Fruit fly (Drosophila melanogaster): ENCODE data around the gene CG15443.

Gene CG15443

dm6 chr2L:4416903-4417302 lies 46.3 kb downstream of the CG15443 start (continued):
- TF ChIP-seq CG9139 (GFP tag; optimal IDR thresholded peaks at IDR 0.05) (peak; percentile 20), salr (GFP tag; optimal IDR thresholded peaks at IDR 0.05) (no peak), Met (GFP tag; optimal IDR thresholded peaks at IDR 0.05) (peak; percentile 43), dac (GFP tag; optimal IDR thresholded peaks at IDR 0.05) (no peak), CG10669 (GFP tag; optimal IDR thresholded peaks at IDR 0.05) (peak; percentile 61), CG4318 (GFP tag; optimal IDR thresholded peaks at IDR 0.05) (peak; percentile 33), CG11762 (GFP tag; optimal IDR thresholded peaks at IDR 0.05; ENCODE audit: insufficient read depth) (no peak)

dm6 chr2L:4416089-4416488 lies 47.2 kb downstream of the CG15443 start:
- TF ChIP-seq CG31627 (GFP tag; optimal IDR thresholded peaks at IDR 0.05) (peak; percentile 11), CG16779 (tag; optimal IDR thresholded peaks at IDR 0.05) (no peak), CG6808 (GFP tag; optimal IDR thresholded peaks at IDR 0.05) (peak; percentile 27), CG9139 (GFP tag; optimal IDR thresholded peaks at IDR 0.05) (no peak), CG6276 (GFP tag; optimal IDR thresholded peaks at IDR 0.05) (peak; percentile 17), CG6854 (GFP tag; optimal IDR thresholded peaks at IDR 0.05) (no peak), CG10631 (GFP tag; optimal IDR thresholded peaks at IDR 0.05) (peak; percentile 43), Ets21C (GFP tag; optimal IDR thresholded peaks at IDR 0.05) (peak; percentile 23), fd85E (GFP tag; optimal IDR thresholded peaks at IDR 0.05) (no peak), CG6792 (GFP tag; optimal IDR thresholded peaks at IDR 0.05) (peak; percentile 26), CG10669 (GFP tag; optimal IDR thresholded peaks at IDR 0.05) (peak; percentile 48), CG3919 (GFP tag; optimal IDR thresholded peaks at IDR 0.05) (peak; percentile 53), Hr4 (GFP tag; optimal IDR thresholded peaks at IDR 0.05) (peak; percentile 47), vri (GFP tag; optimal IDR thresholded peaks at IDR 0.05) (no peak), CG8119 (GFP tag; IDR thresholded peaks at IDR 0.05) (0 out of 3 replicates have a peak, but pooled peaks have one; percentile 24), svp (GFP tag) (peak; percentile 54), CG11902 (GFP tag; optimal IDR thresholded peaks at IDR 0.05) (no peak), Eip75B (GFP tag; optimal IDR thresholded peaks at IDR 0.05) (peak; percentile 53), fd59A (GFP tag; optimal IDR thresholded peaks at IDR 0.05) (peak; percentile 21), topi (GFP tag; optimal IDR thresholded peaks at IDR 0.05) (peak; percentile 26), cyc (GFP tag; optimal IDR thresholded peaks at IDR 0.05) (peak; percentile 32), acj6 (GFP tag; optimal IDR thresholded peaks at IDR 0.05) (peak; percentile 23), esn (GFP tag; optimal IDR thresholded peaks at IDR 0.05) (no peak), Sox15 (GFP tag; optimal IDR thresholded peaks at IDR 0.05) (peak; percentile 6), Lpt (GFP tag; optimal IDR thresholded peaks at IDR 0.05) (peak; percentile 23), OdsH (GFP tag; optimal IDR thresholded peaks at IDR 0.05) (peak; percentile 50), CG8319 (GFP tag; optimal IDR thresholded peaks at IDR 0.05) (no peak), dsx (GFP tag; optimal IDR thresholded peaks at IDR 0.05; ENCODE audit: poor library complexity, severe bottlenecking) (peak; percentile 32), Smox (GFP tag; optimal IDR thresholded peaks at IDR 0.05) (peak; percentile 13), lz (GFP tag; optimal IDR thresholded peaks at IDR 0.05) (peak; percentile 10), salr (GFP tag; optimal IDR thresholded peaks at IDR 0.05) (peak in 1 of 2 experiments; percentile 5), CG6163 (GFP tag; IDR thresholded peaks at IDR 0.05) (peak; percentile 49; the same call in 1 of the 3 replicates), Eip93F (GFP tag; optimal IDR thresholded peaks at IDR 0.05) (no peak), CG1621 (tag; optimal IDR thresholded peaks at IDR 0.05) (peak; percentile 32), Sox14 (GFP tag; optimal IDR thresholded peaks at IDR 0.05) (peak; percentile 43), CG8632 (GFP tag; optimal IDR thresholded peaks at IDR 0.05) (no peak), CG3032 (tag; optimal IDR thresholded peaks at IDR 0.05) (no peak), achi (GFP tag; optimal IDR thresholded peaks at IDR 0.05) (peak; percentile 47), Gug (GFP tag; IDR thresholded peaks at IDR 0.05) (no peak), fkh (GFP tag; optimal IDR thresholded peaks at IDR 0.05) (no peak), Met (GFP tag; optimal IDR thresholded peaks at IDR 0.05) (peak; percentile 43), Blimp-1 (GFP tag; optimal IDR thresholded peaks at IDR 0.05) (no peak), spab (GFP tag; optimal IDR thresholded peaks at IDR 0.05) (peak; percentile 31), Hr39 (GFP tag; optimal IDR thresholded peaks at IDR 0.05) (peak; percentile 35), pdm3 (GFP tag; optimal IDR thresholded peaks at IDR 0.05) (peak; percentile 48), CG4318 (GFP tag; optimal IDR thresholded peaks at IDR 0.05) (no peak), CG11762 (GFP tag; optimal IDR thresholded peaks at IDR 0.05; ENCODE audit: insufficient read depth) (peak; percentile 11), CG32006 (GFP tag; optimal IDR thresholded peaks at IDR 0.05) (peak; percentile 50)

All from whole organism, prepupa.